Fruit fly (Drosophila melanogaster): ENCODE measurements around the gene Sec3.

Gene Sec3

dm6 chr3L:17428779-17429178 is 3.8 kb upstream of the Sec3 start, which contains the start of gene Gorab (continued):
- peak; percentile 51 for TF ChIP-seq CG1621 (tag; optimal IDR thresholded peaks at IDR 0.05)
- TF ChIP-seq CG6276 (GFP tag; optimal IDR thresholded peaks at IDR 0.05): peak; percentile 49
- TF ChIP-seq CG32006 (GFP tag; optimal IDR thresholded peaks at IDR 0.05): peak; percentile 87
- TF ChIP-seq Sox102F (GFP tag; optimal IDR thresholded peaks at IDR 0.05): peak; percentile 76
- TF ChIP-seq CG6163 (GFP tag; IDR thresholded peaks at IDR 0.05): peak; percentile 95
- TF ChIP-seq svp (GFP tag): peak; percentile 95
- peak; percentile 52 for TF ChIP-seq spab (GFP tag; optimal IDR thresholded peaks at IDR 0.05)
- TF ChIP-seq topi (GFP tag; optimal IDR thresholded peaks at IDR 0.05): peak; percentile 90
- TF ChIP-seq salr (GFP tag; optimal IDR thresholded peaks at IDR 0.05): peak; percentile 52 to 70
- peak; percentile 85 for TF ChIP-seq Smox (GFP tag; optimal IDR thresholded peaks at IDR 0.05)
- TF ChIP-seq fd59A (GFP tag; optimal IDR thresholded peaks at IDR 0.05): peak; percentile 39
- TF ChIP-seq eg (GFP tag; IDR thresholded peaks at IDR 0.05): peak; percentile 97
- peak; percentile 79 for TF ChIP-seq CG8632 (GFP tag; optimal IDR thresholded peaks at IDR 0.05)
- peak; percentile 47 for TF ChIP-seq Blimp-1 (GFP tag; optimal IDR thresholded peaks at IDR 0.05)
- peak in 1 of 2 experiments; percentile 41 for TF ChIP-seq ss (GFP tag; optimal IDR thresholded peaks at IDR 0.05)
- TF ChIP-seq achi (GFP tag; optimal IDR thresholded peaks at IDR 0.05): peak; percentile 86
- peak; percentile 46 for TF ChIP-seq dac (GFP tag; optimal IDR thresholded peaks at IDR 0.05)
- TF ChIP-seq fd85E (GFP tag; optimal IDR thresholded peaks at IDR 0.05): peak; percentile 18
- peak; percentile 70 for TF ChIP-seq Eip75B (GFP tag; optimal IDR thresholded peaks at IDR 0.05)
- peak; percentile 92 for TF ChIP-seq Sox15 (GFP tag; optimal IDR thresholded peaks at IDR 0.05)
- TF ChIP-seq CG8119 (GFP tag; IDR thresholded peaks at IDR 0.05): peak; percentile 84
- peak; percentile 67 for TF ChIP-seq vri (GFP tag; optimal IDR thresholded peaks at IDR 0.05)
- peak; percentile 89 for TF ChIP-seq Ets96B (tag; optimal IDR thresholded peaks at IDR 0.05)

- peak; percentile 18 for TF ChIP-seq topi (GFP tag; optimal IDR thresholded peaks at IDR 0.05)
- peak; percentile 44 for TF ChIP-seq Eip75B (GFP tag; optimal IDR thresholded peaks at IDR 0.05)
- peak; percentile 84 for TF ChIP-seq Eip78C (GFP tag)
- no peak for TF ChIP-seq CG11902 (GFP tag; optimal IDR thresholded peaks at IDR 0.05)
- peak; percentile 17 for TF ChIP-seq CG31627 (GFP tag; optimal IDR thresholded peaks at IDR 0.05)
- peak; percentile 34 for TF ChIP-seq svp (GFP tag)
- no peak for TF ChIP-seq net (GFP tag; optimal IDR thresholded peaks at IDR 0.05)
- no peak for TF ChIP-seq Lpt (GFP tag; optimal IDR thresholded peaks at IDR 0.05)
- peak; percentile 16 for TF ChIP-seq Hr39 (GFP tag; optimal IDR thresholded peaks at IDR 0.05)
- peak; percentile 3 for TF ChIP-seq vri (GFP tag; optimal IDR thresholded peaks at IDR 0.05)
- peak; percentile 34 for TF ChIP-seq esn (GFP tag; optimal IDR thresholded peaks at IDR 0.05)
- TF ChIP-seq fkh (GFP tag; optimal IDR thresholded peaks at IDR 0.05): peak; percentile 49
- TF ChIP-seq Sox14 (GFP tag; optimal IDR thresholded peaks at IDR 0.05): peak; percentile 23
- TF ChIP-seq Met (GFP tag; optimal IDR thresholded peaks at IDR 0.05): peak; percentile 35
- TF ChIP-seq lz (GFP tag; optimal IDR thresholded peaks at IDR 0.05): peak; percentile 33
- peak; percentile 37 for TF ChIP-seq Hr4 (GFP tag; optimal IDR thresholded peaks at IDR 0.05)
- no peak for TF ChIP-seq CG7368 (GFP tag; optimal IDR thresholded peaks at IDR 0.05)
- peak; percentile 27 for TF ChIP-seq Ets21C (GFP tag; optimal IDR thresholded peaks at IDR 0.05)
- no peak for TF ChIP-seq CG8632 (GFP tag; optimal IDR thresholded peaks at IDR 0.05)
- TF ChIP-seq Smox (GFP tag; optimal IDR thresholded peaks at IDR 0.05): peak; percentile 40
- TF ChIP-seq Sox15 (GFP tag; optimal IDR thresholded peaks at IDR 0.05): no peak
- peak; percentile 25 for TF ChIP-seq Sox102F (GFP tag; optimal IDR thresholded peaks at IDR 0.05)
- TF ChIP-seq pdm3 (GFP tag; optimal IDR thresholded peaks at IDR 0.05): peak; percentile 44
- no peak for TF ChIP-seq CG8319 (GFP tag; optimal IDR thresholded peaks at IDR 0.05)
These were observed 2.0 kb upstream of the Sec3 start, which contains the start of gene Polr3G for dm6 chr3L:17427013-17427412. Polr3G (minus strand) TSS chr3L:17427130.

- no peak for TF ChIP-seq CG32006 (GFP tag; optimal IDR thresholded peaks at IDR 0.05)
- TF ChIP-seq Smox (GFP tag; optimal IDR thresholded peaks at IDR 0.05): no peak
- peak; percentile 92 for TF ChIP-seq svp (GFP tag)
- no peak for TF ChIP-seq CG31627 (GFP tag; optimal IDR thresholded peaks at IDR 0.05)
- TF ChIP-seq Sox102F (GFP tag; optimal IDR thresholded peaks at IDR 0.05): peak; percentile 26
- peak; percentile 28 to 36 for TF ChIP-seq ss (GFP tag; optimal IDR thresholded peaks at IDR 0.05)
- peak; percentile 36 for TF ChIP-seq CG1621 (tag; optimal IDR thresholded peaks at IDR 0.05)
- no peak for TF ChIP-seq Met (GFP tag; optimal IDR thresholded peaks at IDR 0.05)
- TF ChIP-seq CG6808 (GFP tag; optimal IDR thresholded peaks at IDR 0.05): no peak
- no peak for TF ChIP-seq Ets21C (GFP tag; optimal IDR thresholded peaks at IDR 0.05)
- TF ChIP-seq CG10631 (GFP tag; optimal IDR thresholded peaks at IDR 0.05): no peak
- TF ChIP-seq Hr39 (GFP tag; optimal IDR thresholded peaks at IDR 0.05): no peak
- TF ChIP-seq CG15336 (GFP tag; IDR thresholded peaks at IDR 0.05): peak; percentile 38; the same call in 1 of the 2 replicates
- TF ChIP-seq CG8119 (GFP tag; IDR thresholded peaks at IDR 0.05): 0 out of 3 replicates have a peak, but pooled peaks have one; percentile 30
- no peak for TF ChIP-seq vri (GFP tag; optimal IDR thresholded peaks at IDR 0.05)
- TF ChIP-seq CG10669 (GFP tag; optimal IDR thresholded peaks at IDR 0.05): no peak
- no peak for TF ChIP-seq Eip93F (GFP tag; optimal IDR thresholded peaks at IDR 0.05)
- no peak for TF ChIP-seq dac (GFP tag; optimal IDR thresholded peaks at IDR 0.05)
- no peak for TF ChIP-seq spab (GFP tag; optimal IDR thresholded peaks at IDR 0.05)
- no peak for TF ChIP-seq OdsH (GFP tag; optimal IDR thresholded peaks at IDR 0.05)
- TF ChIP-seq acj6 (GFP tag; optimal IDR thresholded peaks at IDR 0.05): no peak
- TF ChIP-seq CG11762 (GFP tag; optimal IDR thresholded peaks at IDR 0.05; ENCODE audit: insufficient read depth): no peak
These were observed 3.7 kb downstream of the Sec3 start, which contains the start of gene blot for dm6 chr3L:17421319-17421718. blot (minus strand) TSS chr3L:17421514.
